Fruit fly (Drosophila melanogaster): ENCODE results near the gene Cyp4g1.
"Not testable (repeated sequence)": the region's sequence is repeated elsewhere in the genome, so short reads cannot be mapped to it uniquely, and the experiment has no call there.

The Cyp4g1 gene

DNA sequence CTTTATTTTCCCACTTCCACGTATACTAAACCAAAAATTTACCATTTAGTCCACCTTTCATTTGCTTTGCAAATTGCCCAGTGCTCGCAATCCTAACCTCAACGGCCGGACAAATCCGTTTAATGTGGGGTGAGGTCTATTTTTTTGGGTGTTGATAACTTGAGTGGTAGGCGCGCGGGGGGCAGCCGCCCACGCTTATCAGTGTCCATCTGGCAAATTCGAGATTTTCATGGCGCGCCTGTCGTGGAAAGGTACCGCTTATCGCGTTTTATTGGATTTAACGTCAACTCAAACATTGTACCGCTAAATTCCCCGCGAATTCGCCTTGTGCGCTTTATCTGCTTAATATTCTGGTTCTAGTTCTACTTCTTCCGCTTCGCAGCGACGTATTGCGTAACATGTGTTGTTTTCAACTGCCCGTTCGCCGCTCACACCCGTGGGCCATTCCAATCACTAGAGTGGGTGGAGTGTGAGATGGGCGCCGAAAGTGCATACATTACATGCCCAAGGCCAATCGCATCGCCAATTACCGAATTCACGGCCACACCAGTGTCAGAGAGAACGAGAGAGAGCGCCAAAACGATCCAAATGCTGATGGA lies 23.7 kb upstream of the Cyp4g1 start:
- TF ChIP-seq Rel (GFP tag; optimal IDR thresholded peaks at IDR 0.05), result no peak
- TF ChIP-seq Rel (tag; optimal IDR thresholded peaks at IDR 0.05), result peak; percentile 96
- TF ChIP-seq woc (GFP tag; optimal IDR thresholded peaks at IDR 0.05), result no peak
- no peak for TF ChIP-seq br (GFP tag; optimal IDR thresholded peaks at IDR 0.05)
- no peak for TF ChIP-seq Dif (GFP tag; optimal IDR thresholded peaks at IDR 0.05; ENCODE audit: partially characterized antibody)

DNA sequence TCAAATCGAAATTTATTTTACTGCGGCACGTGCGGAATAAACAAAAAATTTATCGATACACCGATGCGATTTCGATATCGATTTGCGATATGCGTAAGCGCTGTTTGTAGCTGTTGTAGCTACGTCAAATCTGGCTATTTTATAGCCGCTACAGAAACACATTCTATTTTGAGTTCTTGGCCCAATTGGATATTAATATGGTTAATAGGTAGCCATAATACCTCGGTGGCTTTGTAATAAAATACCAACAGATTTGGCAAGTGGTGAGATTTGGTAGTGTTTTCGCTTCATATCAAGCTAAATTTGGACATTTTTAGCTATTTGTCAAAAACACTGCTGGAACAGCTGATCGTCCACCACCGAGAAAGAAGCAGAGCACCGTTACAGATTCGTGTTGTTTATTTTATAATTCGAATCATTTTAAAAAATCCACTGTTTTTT lies 18.4 kb upstream of the Cyp4g1 start, which contains the start of the genes CG18273 and CG3156:
Gene CG18273, minus strand, starts transcription at position 65 of the 441 bp plus-strand sequence.
Gene CG3156, plus strand, starts transcription at position 362 of the 441 bp plus-strand sequence.
- TF ChIP-seq Hr83 (GFP tag; optimal IDR thresholded peaks at IDR 0.05; ENCODE audit: poor library complexity, severe bottlenecking) (no peak), GATAd (GFP tag; optimal IDR thresholded peaks at IDR 0.05) (no peak), jim (GFP tag; optimal IDR thresholded peaks at IDR 0.05) (no peak), ey (GFP tag; optimal IDR thresholded peaks at IDR 0.05) (no peak), rgr (GFP tag; optimal IDR thresholded peaks at IDR 0.05) (no peak), foxo (GFP tag; optimal IDR thresholded peaks at IDR 0.05) (no peak), dsf (GFP tag; optimal IDR thresholded peaks at IDR 0.05; ENCODE audit: borderline replicate concordance) (no peak), Hr78 (GFP tag; optimal IDR thresholded peaks at IDR 0.05) (no peak), Abd-B (GFP tag; optimal IDR thresholded peaks at IDR 0.05) (no peak), brk (GFP tag; optimal IDR thresholded peaks at IDR 0.05) (no peak), CrebA (GFP tag; optimal IDR thresholded peaks at IDR 0.05; ENCODE audit: borderline replicate concordance) (no peak), Myc (optimal IDR thresholded peaks at IDR 0.05) (peak; percentile 98), OdsH (GFP tag; optimal IDR thresholded peaks at IDR 0.05) (no peak), Dif (GFP tag; optimal IDR thresholded peaks at IDR 0.05; ENCODE audit: partially characterized antibody) (no peak), Jra (GFP tag; optimal IDR thresholded peaks at IDR 0.05) (no peak), Dfd (GFP tag; optimal IDR thresholded peaks at IDR 0.05) (no peak), CG9705 (GFP tag; optimal IDR thresholded peaks at IDR 0.05) (no peak), usp (GFP tag; optimal IDR thresholded peaks at IDR 0.05) (no peak), tai (GFP tag; optimal IDR thresholded peaks at IDR 0.05) (no peak), br (GFP tag; optimal IDR thresholded peaks at IDR 0.05) (no peak), woc (GFP tag; optimal IDR thresholded peaks at IDR 0.05) (peak; percentile 22), Sp1 (GFP tag; optimal IDR thresholded peaks at IDR 0.05) (no peak), lola (GFP tag; optimal IDR thresholded peaks at IDR 0.05) (no peak), fru (GFP tag; optimal IDR thresholded peaks at IDR 0.05) (no peak), Vsx2 (GFP tag; optimal IDR thresholded peaks at IDR 0.05; ENCODE audit: partially characterized antibody) (no peak), CG32264 (GFP tag; optimal IDR thresholded peaks at IDR 0.05) (no peak), HLH106 (tag; optimal IDR thresholded peaks at IDR 0.05) (peak; percentile 57), psq (GFP tag; optimal IDR thresholded peaks at IDR 0.05) (no peak), h (GFP tag; optimal IDR thresholded peaks at IDR 0.05) (no peak), Hnf4 (GFP tag; optimal IDR thresholded peaks at IDR 0.05) (no peak), N (GFP tag; optimal IDR thresholded peaks at IDR 0.05) (no peak), Rel (GFP tag; optimal IDR thresholded peaks at IDR 0.05) (no peak), Rel (tag; optimal IDR thresholded peaks at IDR 0.05) (peak; percentile 78), Mio (GFP tag; optimal IDR thresholded peaks at IDR 0.05) (no peak), pan (optimal IDR thresholded peaks at IDR 0.05) (no peak), dmrt93B (GFP tag; optimal IDR thresholded peaks at IDR 0.05) (no peak), sv (GFP tag; optimal IDR thresholded peaks at IDR 0.05) (peak; percentile 2), sage (GFP tag; optimal IDR thresholded peaks at IDR 0.05) (no peak), dl (GFP tag; optimal IDR thresholded peaks at IDR 0.05; ENCODE audit: insufficient read depth in 1 of 2, partially characterized antibody in 2 of 2) (no peak)

DNA sequence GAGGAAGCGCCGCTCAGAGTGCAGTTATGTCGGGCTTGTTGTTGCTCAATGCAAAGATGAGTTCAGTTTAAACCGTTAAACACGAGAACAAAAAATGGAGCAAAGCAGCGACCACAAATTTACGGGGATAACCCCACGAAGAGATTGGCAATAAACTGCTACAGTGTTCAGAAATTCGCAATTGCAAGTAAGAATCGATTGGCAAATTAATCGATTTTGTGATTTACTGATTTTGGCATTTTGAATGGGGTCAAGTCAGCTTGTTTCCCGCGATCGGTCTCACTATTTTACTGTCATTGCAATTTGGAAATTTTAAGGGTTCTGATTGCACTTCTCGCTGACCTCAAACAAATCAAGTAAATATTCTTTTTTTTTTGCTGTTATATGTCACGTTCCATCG lies 12.5 kb upstream of the Cyp4g1 start, which contains the start of gene CG3176:
Gene CG3176, plus strand, starts transcription at position 221 of the 400 bp plus-strand sequence.
- TF ChIP-seq Rel (GFP tag; optimal IDR thresholded peaks at IDR 0.05), result not testable (repeated sequence)
- TF ChIP-seq Rel (tag; optimal IDR thresholded peaks at IDR 0.05) (peak; percentile 95), rgr (GFP tag; optimal IDR thresholded peaks at IDR 0.05) (peak; percentile 29)

Measured in whole organism, wandering third instar larva.